Worm (Caenorhabditis elegans): ENCODE data around the gene spp-21.

DNA sequence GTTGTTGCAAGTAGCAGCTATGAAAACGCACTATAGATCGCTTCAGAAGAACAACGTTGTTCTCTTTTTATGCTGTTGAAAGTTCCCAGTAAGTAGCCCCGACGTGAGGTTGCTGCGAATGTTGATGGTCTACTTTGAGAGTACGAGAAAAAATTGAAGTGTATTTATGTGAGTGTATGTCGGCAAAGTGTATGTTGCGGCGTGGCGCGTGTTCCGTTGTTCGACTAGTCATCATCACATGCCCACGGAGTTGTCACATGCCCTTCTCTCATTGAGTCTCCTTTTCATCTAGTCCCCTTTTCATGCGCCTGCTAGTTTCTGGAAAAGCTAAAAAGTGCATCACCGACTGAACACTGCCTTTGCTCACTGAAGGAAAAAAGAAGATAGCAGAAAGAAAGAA is 18.0 kb upstream of the spp-21 start:
- TF ChIP-seq cog-1 (tag; optimal IDR thresholded peaks at IDR 0.05) = no peak
- no peak for TF ChIP-seq flt-1 (GFP tag; IDR thresholded peaks at IDR 0.05)
- no peak for TF ChIP-seq ztf-29 (GFP tag; IDR thresholded peaks at IDR 0.05)

Data from whole organism, midembryonic.